Fruit fly (Drosophila melanogaster): Measurements from ENCODE around the gene CG7218.
A peak's percentile ranks its signal among the peaks of the same experiment; 100 is the strongest.

Gene CG7218

dm6 chr3R:18167416-18168237 is 3.4 kb upstream of the CG7218 start, which contains the start of gene wrd (continued):
- TF ChIP-seq gsb-n (tag; optimal IDR thresholded peaks at IDR 0.05) (no peak), CG12219 (GFP tag; optimal IDR thresholded peaks at IDR 0.05) (no peak), tin (GFP tag; optimal IDR thresholded peaks at IDR 0.05) (no peak), zfh1 (GFP tag; IDR thresholded peaks at IDR 0.05) (no peak; the same call in 2 of the 3 replicates), Scr (GFP tag; IDR thresholded peaks at IDR 0.05; ENCODE audit: partially characterized antibody) (no peak; the same call in 1 of the 2 replicates), CG7745 (tag; optimal IDR thresholded peaks at IDR 0.05) (no peak), dmrt11E (tag; optimal IDR thresholded peaks at IDR 0.05) (peak; percentile 42), BtbVII (GFP tag; optimal IDR thresholded peaks at IDR 0.05) (no peak), CG32532 (GFP tag; IDR thresholded peaks at IDR 0.05) (0 out of 2 replicates have a peak, but pooled peaks have one; percentile 7), Sry-β (GFP tag; optimal IDR thresholded peaks at IDR 0.05) (no peak), NK7.1 (GFP tag; optimal IDR thresholded peaks at IDR 0.05) (no peak), CG4617 (GFP tag; optimal IDR thresholded peaks at IDR 0.05; ENCODE audit: borderline replicate concordance) (peak; percentile 12), chn (GFP tag; optimal IDR thresholded peaks at IDR 0.05) (no peak), abd-A (tag; optimal IDR thresholded peaks at IDR 0.05) (peak; percentile 49), ap (GFP tag; IDR thresholded peaks at IDR 0.05) (no peak), CG18599 (GFP tag; optimal IDR thresholded peaks at IDR 0.05) (no peak), CG8924 (tag; optimal IDR thresholded peaks at IDR 0.05) (peak; percentile 36), Ssrp (tag; optimal IDR thresholded peaks at IDR 0.05) (peak; percentile 32), yki (optimal IDR thresholded peaks at IDR 0.05) (no peak), CG8089 (GFP tag; optimal IDR thresholded peaks at IDR 0.05) (no peak), zf30C (GFP tag; optimal IDR thresholded peaks at IDR 0.05) (no peak), jumu (GFP tag; optimal IDR thresholded peaks at IDR 0.05) (no peak), Meics (GFP tag; optimal IDR thresholded peaks at IDR 0.05) (peak; percentile 43), Trl (optimal IDR thresholded peaks at IDR 0.05) (no peak), Trl (GFP tag; optimal IDR thresholded peaks at IDR 0.05) (no peak), otp (GFP tag; IDR thresholded peaks at IDR 0.05) (no peak), B-H2 (GFP tag; optimal IDR thresholded peaks at IDR 0.05) (no peak), CG17361 (GFP tag; IDR thresholded peaks at IDR 0.05) (peak; percentile 77), CG7963 (GFP tag; IDR thresholded peaks at IDR 0.05; ENCODE audit: partially characterized antibody) (no peak), CG10209 (GFP tag; optimal IDR thresholded peaks at IDR 0.05) (no peak), slou (GFP tag; optimal IDR thresholded peaks at IDR 0.05) (no peak), CG1602 (GFP tag; optimal IDR thresholded peaks at IDR 0.05) (peak; percentile 35)

dm6 chr3R:18167173-18167415 is 2.9 kb upstream of the CG7218 start, which contains the start of the genes CG7215 and Prx5:
TSS of gene CG7215 (minus strand) at chr3R:18167273.
TSS of gene Prx5 (minus strand) at chr3R:18167273.
- peak; percentile 18 for TF ChIP-seq D19A (tag; optimal IDR thresholded peaks at IDR 0.05)
- peak; percentile 12; the same call in 1 of the 2 replicates for TF ChIP-seq Rfx (GFP tag; IDR thresholded peaks at IDR 0.05)
- TF ChIP-seq slbo (GFP tag; IDR thresholded peaks at IDR 0.05): peak; percentile 25; the same call in 1 of the 2 replicates
- no peak for TF ChIP-seq fd3F (GFP tag; optimal IDR thresholded peaks at IDR 0.05)
- TF ChIP-seq E2f2 (GFP tag; IDR thresholded peaks at IDR 0.05): peak; percentile 9; the same call in 1 of the 2 replicates
- TF ChIP-seq lmd (GFP tag; IDR thresholded peaks at IDR 0.05): no peak
- TF ChIP-seq sc (optimal IDR thresholded peaks at IDR 0.05): no peak
- no peak for TF ChIP-seq sc (GFP tag; optimal IDR thresholded peaks at IDR 0.05)
- TF ChIP-seq CG9932 (GFP tag; IDR thresholded peaks at IDR 0.05): peak; percentile 26; the same call in 1 of the 2 replicates
- no peak for TF ChIP-seq CG12104 (GFP tag; optimal IDR thresholded peaks at IDR 0.05)
- peak; percentile 41 for TF ChIP-seq row (GFP tag; IDR thresholded peaks at IDR 0.05)
- peak; percentile 7; the same call in 1 of the 2 replicates for TF ChIP-seq vvl (GFP tag; IDR thresholded peaks at IDR 0.05)
- TF ChIP-seq Gug (GFP tag; IDR thresholded peaks at IDR 0.05): peak; percentile 48; the same call in 2 of the 4 replicates
- no peak for TF ChIP-seq Optix (GFP tag; IDR thresholded peaks at IDR 0.05)
- TF ChIP-seq Ptx1 (GFP tag; IDR thresholded peaks at IDR 0.05): peak; percentile 31; the same call in 1 of the 2 replicates
- peak; percentile 15; the same call in 1 of the 2 replicates for TF ChIP-seq MBD-R2 (GFP tag; IDR thresholded peaks at IDR 0.05)
- TF ChIP-seq bsh (GFP tag; optimal IDR thresholded peaks at IDR 0.05): no peak
- TF ChIP-seq NFAT (GFP tag; IDR thresholded peaks at IDR 0.05): peak; percentile 25; the same call in 1 of the 2 replicates

Data from whole organism, embryonic.